Worm (Caenorhabditis elegans) whole organism, late embryonic: Measurements from ENCODE around the gene F18A11.2.

ENCODE experiments used
- F13H6.1 ChIP-seq: sonication (generic microtip); optimal IDR thresholded peaks from 2 replicates; lab custom pipeline; 2016; ENCODE audit warnings: missing genetic modification characterization, missing compliant biosample characterization
- ama-1 ChIP-seq: fragments of 150-350 bp; optimal IDR thresholded peaks from 2 replicates; lab custom pipeline; 2014
- ceh-30 ChIP-seq: fragments of 150-350 bp; optimal IDR thresholded peaks from 2 replicates; lab custom pipeline; 2014; ENCODE audit warnings: missing biosample characterization, missing genetic modification characterization
- ceh-9 ChIP-seq: sonication (generic microtip); optimal IDR thresholded peaks from 2 replicates; lab custom pipeline; 2016; ENCODE audit warnings: mild to moderate bottlenecking, missing genetic modification characterization, inconsistent platforms, missing compliant biosample characterization
- fkh-10 ChIP-seq: fragments of 150-350 bp; optimal IDR thresholded peaks from 2 replicates; lab custom pipeline; 2014; ENCODE audit warnings: missing biosample characterization, missing genetic modification reagents, missing genetic modification characterization
- hlh-13 ChIP-seq: fragments of 200-800 bp; sonication (Bioruptor generic); optimal IDR thresholded peaks from 2 replicates; lab custom pipeline; 2018; ENCODE audit warnings: mild to moderate bottlenecking, missing genetic modification characterization, missing compliant biosample characterization
- hlh-8 ChIP-seq: sonication (generic microtip); optimal IDR thresholded peaks from 2 replicates; lab custom pipeline; 2016; ENCODE audit warnings: missing genotype, missing genetic modification characterization, missing compliant biosample characterization
- nfya-1 ChIP-seq: sonication (generic microtip); optimal IDR thresholded peaks from 2 replicates; lab custom pipeline; 2017; ENCODE audit warnings: missing genetic modification characterization, mild to moderate bottlenecking, missing compliant biosample characterization, antibody characterized with exemption, moderate library complexity
- nhr-232 ChIP-seq: sonication (generic microtip); optimal IDR thresholded peaks from 2 replicates; lab custom pipeline; 2016; ENCODE audit warnings: missing genetic modification characterization, missing compliant biosample characterization
- npax-4 ChIP-seq: sonication (generic microtip); optimal IDR thresholded peaks from 2 replicates; lab custom pipeline; 2016; ENCODE audit warnings: missing genetic modification characterization, missing compliant biosample characterization
- pha-2 ChIP-seq: sonication (generic microtip); optimal IDR thresholded peaks from 2 replicates; lab custom pipeline; 2017; ENCODE audit warnings: mild to moderate bottlenecking, missing genetic modification characterization, missing compliant biosample characterization
- pqm-1 ChIP-seq: sonication (generic microtip); optimal IDR thresholded peaks from 2 replicates; lab custom pipeline; 2016; ENCODE audit warnings: missing genetic modification characterization, missing compliant biosample characterization
- rnt-1 ChIP-seq: sonication (generic microtip); optimal IDR thresholded peaks from 2 replicates; lab custom pipeline; 2016; ENCODE audit warnings: missing genetic modification characterization, missing compliant biosample characterization

ce11 chrII:13004160-13004871, 27.2 kb upstream of the F18A11.2 start:
- TF ChIP-seq rnt-1 (tag; lab: Kevin White, UChicago): no peak
- no peak for TF ChIP-seq fkh-10 (GFP tag; lab: Kevin White, UChicago)
- TF ChIP-seq hlh-8 (tag; lab: Kevin White, UChicago): no peak
- TF ChIP-seq npax-4 (tag; lab: Kevin White, UChicago): no peak
- no peak for TF ChIP-seq ceh-9 (tag; lab: Kevin White, UChicago)
- TF ChIP-seq F13H6.1 (tag; lab: Kevin White, UChicago): no peak
- TF ChIP-seq pqm-1 (tag; lab: Kevin White, UChicago): no peak
- TF ChIP-seq nfya-1 (tag; lab: Kevin White, UChicago): no peak
- TF ChIP-seq nhr-232 (tag; lab: Kevin White, UChicago): no peak
- TF ChIP-seq ceh-30 (tag; lab: Kevin White, UChicago): no peak
- no peak for TF ChIP-seq ama-1 (lab: Kevin White, UChicago)
- no peak for TF ChIP-seq pha-2 (tag; lab: Kevin White, UChicago)
- TF ChIP-seq hlh-13 (GFP tag; lab: Kevin White, UChicago): no peak
